Fruit fly (Drosophila melanogaster) whole organism, embryonic: ENCODE results near the gene Mon1.

Experiments
- Abd-B ChIP-seq: fragments of 200-800 bp; sonication (Bioruptor generic); optimal IDR thresholded peaks from 2 replicates; lab custom pipeline; 2018; ENCODE audit warnings: missing biosample characterization, mild to moderate bottlenecking, missing genetic modification characterization, moderate library complexity
- CG10366 ChIP-seq: fragments of 200-800 bp; sonication (Bioruptor generic); IDR thresholded peaks from 2 replicates; pipeline ENCODE4 v1.3.6; 2022; ENCODE audit warnings: missing biosample characterization, missing genetic modification characterization
- CG12236 ChIP-seq: fragments of 200-800 bp; sonication (Bioruptor generic); optimal IDR thresholded peaks from 2 replicates; lab custom pipeline; 2016; ENCODE audit warnings: missing biosample characterization, missing genetic modification characterization
- CG13287 ChIP-seq: fragments of 200-800 bp; sonication (Bioruptor generic); IDR thresholded peaks from 2 replicates; pipeline ENCODE4 v1.3.6; 2022; ENCODE audit warnings: missing biosample characterization, missing genetic modification characterization; ENCODE audit not compliant: partially characterized antibody
- CG14441 ChIP-seq: fragments of 200-800 bp; sonication (Bioruptor generic); IDR thresholded peaks from 2 replicates; pipeline ENCODE4 v1.3.6; 2022; ENCODE audit warnings: missing biosample characterization, missing genetic modification characterization
- CG14710 ChIP-seq: fragments of 200-800 bp; sonication (Bioruptor generic); optimal IDR thresholded peaks from 3 replicates; lab custom pipeline; 2019; ENCODE audit warnings: missing biosample characterization, mild to moderate bottlenecking, missing genetic modification characterization, moderate library complexity
- CG17802 ChIP-seq: fragments of 200-800 bp; sonication (Bioruptor generic); optimal IDR thresholded peaks from 2 replicates; lab custom pipeline; 2018; ENCODE audit warnings: missing biosample characterization, mild to moderate bottlenecking, missing genetic modification characterization, moderate library complexity
- CG2116 ChIP-seq: fragments of 200-800 bp; sonication (Bioruptor generic); optimal IDR thresholded peaks from 3 replicates; lab custom pipeline; 2018; ENCODE audit warnings: missing biosample characterization, mild to moderate bottlenecking, missing genetic modification characterization
- CG2875 ChIP-seq: fragments of 200-800 bp; sonication (Bioruptor generic); optimal IDR thresholded peaks from 2 replicates; lab custom pipeline; 2017; ENCODE audit warnings: missing biosample characterization, mild to moderate bottlenecking, missing genetic modification characterization, missing genetic modification reagents
- CG31365 ChIP-seq: fragments of 200-800 bp; sonication (Bioruptor generic); optimal IDR thresholded peaks from 2 replicates; lab custom pipeline; 2018; ENCODE audit warnings: missing biosample characterization, mild to moderate bottlenecking, missing genetic modification characterization
- CG32532 ChIP-seq: fragments of 200-800 bp; sonication (Bioruptor generic); IDR thresholded peaks from 2 replicates; pipeline ENCODE4 v1.3.6; 2022; ENCODE audit warnings: missing biosample characterization, missing genetic modification characterization
- CG34376 ChIP-seq: fragments of 200-800 bp; sonication (Bioruptor generic); optimal IDR thresholded peaks from 2 replicates; lab custom pipeline; 2018; ENCODE audit warnings: missing biosample characterization, mild to moderate bottlenecking, missing genetic modification characterization
- CG34422 ChIP-seq: fragments of 200-800 bp; sonication (Bioruptor generic); IDR thresholded peaks from 3 replicates; pipeline ENCODE4 v1.3.6; 2022; ENCODE audit warnings: missing biosample characterization, missing genetic modification characterization
- CG7372 ChIP-seq: fragments of 200-800 bp; sonication (Bioruptor generic); IDR thresholded peaks from 2 replicates; pipeline ENCODE4 v1.3.6; 2022; ENCODE audit warnings: missing biosample characterization, missing genetic modification characterization
- CG8765 ChIP-seq: fragments of 200-800 bp; sonication (Bioruptor generic); IDR thresholded peaks from 2 replicates; pipeline ENCODE4 v1.3.6; 2022; ENCODE audit warnings: missing biosample characterization, missing genetic modification characterization
- E2f2 ChIP-seq: fragments of 200-800 bp; sonication (Bioruptor generic); IDR thresholded peaks from 2 replicates; pipeline ENCODE4 v1.3.6; 2022; ENCODE audit warnings: missing biosample characterization, missing genetic modification characterization
- Eip74EF ChIP-seq, 2 experiments: fragments of 200-800 bp in 1 of 2; fragments of >200 bp in 1 of 2; sonication (Bioruptor generic) in 1 of 2; optimal IDR thresholded peaks; 2 replicates each; lab custom pipeline; 2017 to 2019; ENCODE audit warnings: missing biosample characterization in 2 of 2, missing genetic modification characterization in 2 of 2, mild to moderate bottlenecking in 1 of 2, moderate library complexity in 1 of 2
- Ets97D ChIP-seq: fragments of 200-800 bp; sonication (Bioruptor generic); optimal IDR thresholded peaks from 3 replicates; lab custom pipeline; 2016; ENCODE audit warnings: missing biosample characterization, missing genetic modification characterization
- Fer2 ChIP-seq: fragments of 200-800 bp; sonication (Bioruptor generic); optimal IDR thresholded peaks from 2 replicates; lab custom pipeline; 2018; ENCODE audit warnings: missing biosample characterization, mild to moderate bottlenecking, missing genetic modification characterization, moderate library complexity
- Myb ChIP-seq: fragments of 200-800 bp; sonication (Bioruptor generic); optimal IDR thresholded peaks from 2 replicates; lab custom pipeline; 2016; ENCODE audit warnings: missing biosample characterization, missing genetic modification characterization
- Oaz ChIP-seq: fragments of 200-800 bp; sonication (Bioruptor generic); IDR thresholded peaks from 2 replicates; pipeline ENCODE4 v1.3.6; 2022; ENCODE audit warnings: missing biosample characterization, missing genetic modification characterization
- Sry-β ChIP-seq: fragments of 200-800 bp; sonication (Bioruptor generic); optimal IDR thresholded peaks from 2 replicates; lab custom pipeline; 2018; ENCODE audit warnings: missing biosample characterization, mild to moderate bottlenecking, missing genetic modification characterization, moderate library complexity
- Trl ChIP-seq, 3 experiments: fragments of >200 bp in 2 of 3; fragments of 200-800 bp in 1 of 3; sonication (Bioruptor generic) in 1 of 3; optimal IDR thresholded peaks; 2 replicates in 1 of 3; 3 replicates in 2 of 3; lab custom pipeline; 2016 to 2017; ENCODE audit warnings: missing biosample characterization in 1 of 3, missing genetic modification characterization in 1 of 3
- YL-1 ChIP-seq: fragments of 200-800 bp; sonication (Bioruptor generic); optimal IDR thresholded peaks from 3 replicates; lab custom pipeline; 2017; ENCODE audit warnings: missing biosample characterization, mild to moderate bottlenecking, missing genetic modification characterization
- abd-A ChIP-seq: fragments of 200-800 bp; sonication (Bioruptor generic); optimal IDR thresholded peaks from 3 replicates; lab custom pipeline; 2019; ENCODE audit warnings: missing biosample characterization, mild to moderate bottlenecking, missing genetic modification characterization, moderate library complexity
- ac ChIP-seq: fragments of 200-800 bp; sonication (Bioruptor generic); optimal IDR thresholded peaks from 3 replicates; lab custom pipeline; 2017; ENCODE audit warnings: missing biosample characterization, mild to moderate bottlenecking, missing genetic modification characterization
- ara ChIP-seq: fragments of 200-800 bp; sonication (Bioruptor generic); IDR thresholded peaks from 2 replicates; pipeline ENCODE4 v1.3.6; 2022; ENCODE audit warnings: missing biosample characterization, missing genetic modification characterization
- bowl ChIP-seq: fragments of 200-800 bp; sonication (Bioruptor generic); IDR thresholded peaks from 2 replicates; pipeline ENCODE4 v1.3.6; 2022; ENCODE audit warnings: missing biosample characterization, missing genetic modification characterization
- crp ChIP-seq, 2 experiments: fragments of 200-800 bp; sonication (Bioruptor generic); optimal IDR thresholded peaks; 2 replicates in 1 of 2; 3 replicates in 1 of 2; lab custom pipeline; 2017; ENCODE audit warnings: missing biosample characterization in 2 of 2, missing genetic modification characterization in 2 of 2, mild to moderate bottlenecking in 1 of 2, moderate library complexity in 1 of 2
- dmrt11E ChIP-seq: fragments of 200-800 bp; sonication (Bioruptor generic); optimal IDR thresholded peaks from 3 replicates; lab custom pipeline; 2018; ENCODE audit warnings: missing biosample characterization, mild to moderate bottlenecking, missing genetic modification characterization, moderate library complexity
- ems ChIP-seq: fragments of 200-800 bp; sonication (Bioruptor generic); optimal IDR thresholded peaks from 3 replicates; lab custom pipeline; 2016; ENCODE audit warnings: missing biosample characterization, missing genetic modification characterization
- eve ChIP-seq, 2 experiments: fragments of >200 bp; optimal IDR thresholded peaks; 2 replicates each; lab custom pipeline; 2017; ENCODE audit warnings: missing biosample characterization in 2 of 2, missing genetic modification characterization in 2 of 2
- exex ChIP-seq: fragments of 200-800 bp; sonication (Bioruptor generic); optimal IDR thresholded peaks from 4 replicates; lab custom pipeline; 2018; ENCODE audit warnings: missing biosample characterization, mild to moderate bottlenecking, missing genetic modification characterization, moderate library complexity
- ftz-f1 ChIP-seq: fragments of 200-800 bp; sonication (Bioruptor generic); optimal IDR thresholded peaks from 2 replicates; lab custom pipeline; 2016; ENCODE audit warnings: missing biosample characterization, missing genetic modification characterization
- kay ChIP-seq: fragments of 200-800 bp; sonication (Bioruptor generic); optimal IDR thresholded peaks from 2 replicates; lab custom pipeline; 2016; ENCODE audit warnings: missing biosample characterization, missing genetic modification characterization
- kni ChIP-seq: fragments of 200-800 bp; sonication (Bioruptor generic); optimal IDR thresholded peaks from 3 replicates; lab custom pipeline; 2017; ENCODE audit warnings: mild to moderate bottlenecking, missing biosample characterization, missing genetic modification reagents, missing genetic modification characterization
- nau ChIP-seq: fragments of 200-800 bp; sonication (Bioruptor generic); optimal IDR thresholded peaks from 3 replicates; lab custom pipeline; 2017; ENCODE audit warnings: missing biosample characterization, mild to moderate bottlenecking, missing genetic modification characterization, missing genetic modification reagents
- nerfin-2 ChIP-seq: fragments of 200-800 bp; sonication (Bioruptor generic); IDR thresholded peaks from 2 replicates; pipeline ENCODE4 v1.3.6; 2022; ENCODE audit warnings: missing biosample characterization, missing genetic modification characterization; ENCODE audit not compliant: partially characterized antibody
- odd ChIP-seq: fragments of 200-800 bp; sonication (Bioruptor generic); optimal IDR thresholded peaks from 2 replicates; lab custom pipeline; 2017; ENCODE audit warnings: missing biosample characterization, mild to moderate bottlenecking, missing genetic modification characterization
- onecut ChIP-seq: fragments of 200-800 bp; sonication (Bioruptor generic); IDR thresholded peaks from 2 replicates; pipeline ENCODE4 v1.3.6; 2022; ENCODE audit warnings: missing biosample characterization, missing genetic modification characterization
- pan ChIP-seq, 4 experiments: fragments of >200 bp in 3 of 4; fragments of 200-800 bp in 1 of 4; sonication (Bioruptor generic) in 1 of 4; optimal IDR thresholded peaks in 3 of 4; IDR thresholded peaks in 1 of 4; 2 replicates each; pipeline versions ENCODE4 v1.3.6 to Lab custom; 2017 to 2022; ENCODE audit warnings: missing biosample characterization in 2 of 4, missing genetic modification characterization in 2 of 4, mixed read lengths in 1 of 4
- pnt ChIP-seq: fragments of 200-800 bp; sonication (Bioruptor generic); optimal IDR thresholded peaks from 3 replicates; lab custom pipeline; 2016; ENCODE audit warnings: missing biosample characterization, missing genetic modification characterization
- ranshi ChIP-seq: fragments of 200-800 bp; sonication (Bioruptor generic); IDR thresholded peaks from 2 replicates; pipeline ENCODE4 v1.3.6; 2022; ENCODE audit warnings: missing biosample characterization, missing genetic modification characterization
- repo ChIP-seq: fragments of 200-800 bp; sonication (Bioruptor generic); optimal IDR thresholded peaks from 2 replicates; lab custom pipeline; 2016; ENCODE audit warnings: missing biosample characterization, missing genetic modification characterization
- shn ChIP-seq: fragments of 200-800 bp; sonication (Bioruptor generic); optimal IDR thresholded peaks from 3 replicates; lab custom pipeline; 2016; ENCODE audit warnings: missing biosample characterization, missing genetic modification characterization
- sisA ChIP-seq: fragments of 200-800 bp; sonication (Bioruptor generic); IDR thresholded peaks from 2 replicates; pipeline ENCODE4 v1.3.6; 2022; ENCODE audit warnings: missing biosample characterization, missing genetic modification characterization
- trem ChIP-seq: fragments of 200-800 bp; optimal IDR thresholded peaks from 3 replicates; lab custom pipeline; 2019; ENCODE audit warnings: missing biosample characterization, mild to moderate bottlenecking, missing genetic modification characterization, moderate library complexity
- tx ChIP-seq: fragments of 200-800 bp; sonication (Bioruptor generic); optimal IDR thresholded peaks from 2 replicates; lab custom pipeline; 2016; ENCODE audit warnings: missing biosample characterization, missing genetic modification characterization

The Mon1 gene

DNA sequence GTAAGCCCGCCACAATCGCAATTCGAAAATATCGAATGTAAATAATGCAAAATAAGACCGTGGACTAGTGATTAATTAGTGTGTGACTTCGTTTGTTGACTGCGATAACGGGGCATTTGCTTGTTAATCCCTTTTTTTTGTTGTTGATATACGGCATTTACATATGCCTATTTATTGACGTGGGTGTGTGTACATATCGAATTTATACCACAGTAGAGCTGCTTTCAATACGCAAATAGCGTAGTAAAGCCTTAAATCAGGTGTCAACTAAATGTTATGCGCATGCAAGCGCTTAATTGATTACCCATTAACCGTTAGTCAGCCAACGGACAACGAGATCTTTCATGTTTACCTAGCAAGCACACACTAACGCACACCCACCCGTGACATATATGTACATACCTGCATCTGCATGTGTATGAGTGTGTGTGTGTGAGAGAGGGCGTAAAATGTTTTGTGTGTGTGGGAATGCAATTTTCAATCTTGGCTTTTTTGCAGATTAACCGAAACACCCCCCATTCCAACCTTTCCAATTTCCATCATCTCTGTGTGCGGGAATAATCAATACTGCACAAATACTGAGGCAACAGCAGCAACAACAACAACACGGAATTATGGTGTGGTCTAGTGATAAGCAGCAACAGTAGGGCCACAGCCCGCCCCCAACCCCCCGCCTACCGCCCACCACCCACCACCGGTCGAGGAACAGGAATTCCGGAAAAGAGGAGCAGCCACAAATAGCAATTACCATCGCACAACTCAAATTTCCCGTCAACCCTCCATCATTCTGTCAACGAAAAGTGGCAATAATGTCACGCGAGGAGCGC is 11.7 kb upstream of the Mon1 start (continued):
- TF ChIP-seq crp (GFP tag; optimal IDR thresholded peaks at IDR 0.05; lab: Kevin White, UChicago) (no peak), CG34376 (GFP tag; lab: Kevin White, UChicago) (no peak), CG14441 (no peak), dmrt11E (tag; lab: Kevin White, UChicago) (no peak), CG10366 (GFP tag; lab: Robert Waterston, UW) (no peak), CG12236 (GFP tag; lab: Kevin White, UChicago) (no peak), ems (GFP tag; lab: Kevin White, UChicago) (no peak), Myb (no peak), onecut (GFP tag; lab: Robert Waterston, UW) (peak; percentile 97), exex (tag; lab: Kevin White, UChicago) (peak; percentile 22), Trl (optimal IDR thresholded peaks at IDR 0.05; lab: Kevin White, UChicago) (no peak), Trl (GFP tag; optimal IDR thresholded peaks at IDR 0.05; lab: Kevin White, UChicago) (peak; percentile 50), ftz-f1 (no peak), YL-1 (GFP tag; lab: Kevin White, UChicago) (no peak), trem (tag; lab: Kevin White, UChicago) (no peak), ac (GFP tag; lab: Kevin White, UChicago) (peak; percentile 33), CG32532 (GFP tag; lab: Robert Waterston, UW) (no peak), CG31365 (tag; lab: Kevin White, UChicago) (peak; percentile 51), CG34422 (GFP tag; lab: Robert Waterston, UW) (no peak), CG2875 (GFP tag; lab: Kevin White, UChicago) (peak; percentile 68), odd (GFP tag; lab: Kevin White, UChicago) (no peak), pnt (no peak), nau (GFP tag; lab: Kevin White, UChicago) (no peak), CG7372 (no peak), eve (GFP tag; optimal IDR thresholded peaks at IDR 0.05; lab: Kevin White, UChicago) (no peak), sisA (GFP tag; lab: Robert Waterston, UW) (no peak), shn (GFP tag; lab: Kevin White, UChicago) (no peak), CG13287 (GFP tag; lab: Robert Waterston, UW) (no peak), E2f2 (GFP tag; lab: Robert Waterston, UW) (no peak), ranshi (no peak), Eip74EF (GFP tag; optimal IDR thresholded peaks at IDR 0.05; lab: Kevin White, UChicago) (peak in 1 of 2 experiments; percentile 16), CG2116 (GFP tag; lab: Kevin White, UChicago) (no peak), CG17802 (tag; lab: Kevin White, UChicago) (no peak), Sry-β (GFP tag; lab: Kevin White, UChicago) (no peak), Fer2 (tag; lab: Kevin White, UChicago) (peak; percentile 4), bowl (GFP tag; lab: Robert Waterston, UW) (peak; percentile 5; the same call in 1 of the 2 replicates), Abd-B (no peak), kni (GFP tag; lab: Kevin White, UChicago) (peak; percentile 87), abd-A (tag; lab: Kevin White, UChicago) (no peak), pan (optimal IDR thresholded peaks at IDR 0.05; lab: Kevin White, UChicago) (no peak), pan (GFP tag; optimal IDR thresholded peaks at IDR 0.05 in 1 of 2, IDR thresholded peaks at IDR 0.05 in 1 of 2) (peak in 1 of 2 experiments; percentile 23), Ets97D (no peak), nerfin-2 (GFP tag; lab: Robert Waterston, UW) (no peak), ara (GFP tag; lab: Robert Waterston, UW) (peak; percentile 71), repo (GFP tag; lab: Kevin White, UChicago) (peak; percentile 40), kay (GFP tag; lab: Kevin White, UChicago) (no peak), Oaz (no peak), CG14710 (tag; lab: Kevin White, UChicago) (peak; percentile 42), tx (no peak), CG8765 (GFP tag; lab: Robert Waterston, UW) (no peak)
